Worm (Caenorhabditis elegans) whole organism, L3 larva: ENCODE measurements around the gene daf-12.

Source experiments
- R02D3.7 ChIP-seq: fragments of 150-350 bp; optimal IDR thresholded peaks from 2 replicates; lab custom pipeline; 2014; ENCODE audit warnings: missing biosample characterization, missing genetic modification characterization
- ZK546.5 ChIP-seq: sonication (generic microtip); optimal IDR thresholded peaks from 2 replicates; lab custom pipeline; 2017; ENCODE audit warnings: missing biosample characterization, missing genetic modification characterization
- aly-2 ChIP-seq: fragments of 150-350 bp; optimal IDR thresholded peaks from 2 replicates; lab custom pipeline; 2014; ENCODE audit warnings: missing biosample characterization, missing genetic modification characterization
- ama-1 ChIP-seq: fragments of 150-350 bp; optimal IDR thresholded peaks from 2 replicates; lab custom pipeline; 2018
- ceh-16 ChIP-seq: sonication (generic microtip); optimal IDR thresholded peaks from 2 replicates; lab custom pipeline; 2017; ENCODE audit warnings: missing biosample characterization, missing genetic modification characterization
- ceh-82 ChIP-seq: fragments of 150-350 bp; optimal IDR thresholded peaks from 2 replicates; lab custom pipeline; 2014; ENCODE audit warnings: missing biosample characterization, missing genetic modification characterization
- egl-27 ChIP-seq: sonication (generic microtip); optimal IDR thresholded peaks from 4 replicates; lab custom pipeline; 2017; ENCODE audit warnings: missing biosample characterization, missing genetic modification reagents, missing genetic modification characterization
- egl-5 ChIP-seq: fragments of 150-350 bp; optimal IDR thresholded peaks from 2 replicates; lab custom pipeline; 2017; ENCODE audit warnings: missing biosample characterization, missing genetic modification reagents, missing genetic modification characterization, inconsistent platforms
- elt-1 ChIP-seq: fragments of 150-350 bp; optimal IDR thresholded peaks from 2 replicates; lab custom pipeline; 2014; ENCODE audit warnings: missing biosample characterization, missing genetic modification characterization
- elt-2 ChIP-seq: sonication (generic microtip); optimal IDR thresholded peaks from 2 replicates; lab custom pipeline; 2016; ENCODE audit warnings: missing genetic modification reagents, mild to moderate bottlenecking, missing genetic modification characterization, missing compliant biosample characterization
- elt-3 ChIP-seq, 3 experiments: fragments of 150-350 bp in 1 of 3; sonication (generic microtip) in 2 of 3; optimal IDR thresholded peaks; 2 replicates in 2 of 3; 4 replicates in 1 of 3; lab custom pipeline; 2014 to 2017; ENCODE audit warnings: missing biosample characterization in 3 of 3, missing genetic modification characterization in 3 of 3
- eor-1 ChIP-seq, 2 experiments: fragments of 150-350 bp; optimal IDR thresholded peaks; 2 replicates each; lab custom pipeline; 2014 to 2018; ENCODE audit warnings: missing biosample characterization in 2 of 2, missing genetic modification characterization in 2 of 2
- fkh-10 ChIP-seq: sonication (generic microtip); optimal IDR thresholded peaks from 2 replicates; lab custom pipeline; 2017; ENCODE audit warnings: missing biosample characterization, missing genetic modification reagents, missing genetic modification characterization
- fkh-2 ChIP-seq: fragments of 150-350 bp; optimal IDR thresholded peaks from 2 replicates; lab custom pipeline; 2014; ENCODE audit warnings: missing biosample characterization, missing genetic modification reagents, missing genetic modification characterization
- fos-1 ChIP-seq: fragments of 150-350 bp; optimal IDR thresholded peaks from 2 replicates; lab custom pipeline; 2014; ENCODE audit warnings: missing biosample characterization, missing genetic modification characterization
- hmg-11 ChIP-seq: sonication (generic microtip); optimal IDR thresholded peaks from 2 replicates; lab custom pipeline; 2016; ENCODE audit warnings: missing genetic modification characterization, missing compliant biosample characterization
- jun-1 ChIP-seq: fragments of 150-350 bp; optimal IDR thresholded peaks from 2 replicates; lab custom pipeline; 2014; ENCODE audit warnings: missing biosample characterization, missing genetic modification reagents, missing genetic modification characterization
- lin-15B ChIP-seq: fragments of 150-350 bp; optimal IDR thresholded peaks from 2 replicates; lab custom pipeline; 2014; ENCODE audit warnings: missing biosample characterization, missing genetic modification characterization
- lin-39 ChIP-seq: fragments of 150-350 bp; optimal IDR thresholded peaks from 2 replicates; lab custom pipeline; 2018; ENCODE audit warnings: missing biosample characterization, missing genetic modification reagents, missing genetic modification characterization
- lsy-12 ChIP-seq: sonication (generic microtip); optimal IDR thresholded peaks from 2 replicates; lab custom pipeline; 2016; ENCODE audit warnings: mild to moderate bottlenecking, missing genetic modification characterization, missing compliant biosample characterization
- mdl-1 ChIP-seq: fragments of 150-350 bp; optimal IDR thresholded peaks from 2 replicates; lab custom pipeline; 2014; ENCODE audit warnings: missing biosample characterization, missing genetic modification characterization
- mml-1 ChIP-seq: fragments of 150-350 bp; sonication (generic microtip); optimal IDR thresholded peaks from 3 replicates; lab custom pipeline; 2014; ENCODE audit warnings: missing biosample characterization, missing genetic modification characterization
- nfya-1 ChIP-seq: sonication (generic microtip); optimal IDR thresholded peaks from 2 replicates; lab custom pipeline; 2017; ENCODE audit warnings: missing genetic modification characterization, mild to moderate bottlenecking, missing compliant biosample characterization, antibody characterized with exemption, moderate library complexity; ENCODE audit not compliant: insufficient read depth
- nhr-11 ChIP-seq: fragments of 150-350 bp; optimal IDR thresholded peaks from 2 replicates; lab custom pipeline; 2014; ENCODE audit warnings: missing biosample characterization, missing genetic modification characterization
- nhr-12 ChIP-seq: fragments of 150-350 bp; optimal IDR thresholded peaks from 2 replicates; lab custom pipeline; 2014; ENCODE audit warnings: missing biosample characterization, missing genetic modification characterization
- nhr-23 ChIP-seq: fragments of 150-350 bp; optimal IDR thresholded peaks from 2 replicates; lab custom pipeline; 2014; ENCODE audit warnings: missing biosample characterization, missing genetic modification reagents, missing genetic modification characterization
- nhr-28 ChIP-seq: fragments of 150-350 bp; optimal IDR thresholded peaks from 2 replicates; lab custom pipeline; 2014; ENCODE audit warnings: missing biosample characterization, missing genetic modification characterization
- nhr-67 ChIP-seq: fragments of 150-350 bp; optimal IDR thresholded peaks from 2 replicates; lab custom pipeline; 2014; ENCODE audit warnings: missing biosample characterization, missing genetic modification characterization
- nhr-77 ChIP-seq: fragments of 150-350 bp; optimal IDR thresholded peaks from 2 replicates; lab custom pipeline; 2014; ENCODE audit warnings: missing biosample characterization, missing genetic modification characterization
- pha-4 ChIP-seq: fragments of 150-350 bp; optimal IDR thresholded peaks from 2 replicates; lab custom pipeline; 2014; ENCODE audit warnings: missing biosample characterization, missing genetic modification reagents, missing genetic modification characterization
- sea-2 ChIP-seq: fragments of 150-350 bp; sonication (generic microtip); optimal IDR thresholded peaks from 4 replicates; lab custom pipeline; 2014; ENCODE audit warnings: missing biosample characterization, missing genetic modification reagents, missing genetic modification characterization
- skn-1 ChIP-seq: fragments of 150-350 bp; optimal IDR thresholded peaks from 2 replicates; lab custom pipeline; 2014; ENCODE audit warnings: missing biosample characterization, missing genetic modification characterization
- snpc-4 ChIP-seq: fragments of 150-350 bp; optimal IDR thresholded peaks from 2 replicates; lab custom pipeline; 2014; ENCODE audit warnings: missing biosample characterization, missing genetic modification characterization
- tbx-2 ChIP-seq: sonication (generic microtip); optimal IDR thresholded peaks from 2 replicates; lab custom pipeline; 2016; ENCODE audit warnings: mild to moderate bottlenecking, missing genetic modification characterization, missing compliant biosample characterization
- unc-39 ChIP-seq: sonication (generic microtip); optimal IDR thresholded peaks from 4 replicates; lab custom pipeline; 2017; ENCODE audit warnings: missing biosample characterization, missing genetic modification characterization
- unc-62 ChIP-seq: fragments of 150-350 bp; sonication (generic microtip); optimal IDR thresholded peaks from 4 replicates; lab custom pipeline; 2014; ENCODE audit warnings: missing biosample characterization, missing genetic modification reagents, missing genetic modification characterization
- ztf-11 ChIP-seq: fragments of 150-350 bp; optimal IDR thresholded peaks from 2 replicates; lab custom pipeline; 2014; ENCODE audit warnings: missing biosample characterization, missing genetic modification characterization

Gene daf-12

ce11 chrX:10616041-10616440 lies 19.7 kb upstream of the daf-12 start:
- TF ChIP-seq nhr-28 (tag; lab: Kevin White, UChicago) = no peak
- TF ChIP-seq ztf-11 (tag; lab: Kevin White, UChicago) = no peak
- no peak for TF ChIP-seq mml-1 (tag; lab: Kevin White, UChicago)
- no peak for TF ChIP-seq elt-3 (tag; optimal IDR thresholded peaks at IDR 0.05; lab: Kevin White, UChicago)
- TF ChIP-seq elt-2 (tag; lab: Kevin White, UChicago) = no peak
- TF ChIP-seq pha-4 (tag; lab: Kevin White, UChicago) = peak; percentile 44
- no peak for TF ChIP-seq lsy-12
- peak; percentile 16 for TF ChIP-seq nfya-1 (tag; lab: Kevin White, UChicago)

ce11 chrX:10617815-10618214 lies 17.9 kb upstream of the daf-12 start:
- peak; percentile 58 for TF ChIP-seq elt-2 (tag; lab: Kevin White, UChicago)
- TF ChIP-seq hmg-11 = no peak

ce11 chrX:10618619-10619130 lies 17.0 kb upstream of the daf-12 start:
- TF ChIP-seq mdl-1 = no peak
- TF ChIP-seq pha-4 (tag; lab: Kevin White, UChicago) = peak; percentile 78

ce11 chrX:10619554-10620199 lies 16.0 kb upstream of the daf-12 start:
- TF ChIP-seq unc-39 (tag; lab: Kevin White, UChicago) (no peak), nhr-28 (tag; lab: Kevin White, UChicago) (no peak), fkh-2 (no peak), mdl-1 (no peak), elt-2 (tag; lab: Kevin White, UChicago) (no peak), eor-1 (tag; optimal IDR thresholded peaks at IDR 0.05; lab: Kevin White, UChicago) (no peak), hmg-11 (no peak), ama-1 (lab: Kevin White, UChicago) (no peak), nhr-11 (tag; lab: Kevin White, UChicago) (no peak), ZK546.5 (tag; lab: Kevin White, UChicago) (no peak), lsy-12 (no peak), skn-1 (tag; lab: Kevin White, UChicago) (no peak), R02D3.7 (tag; lab: Kevin White, UChicago) (no peak), fos-1 (no peak), ceh-82 (tag; lab: Kevin White, UChicago) (no peak), ceh-16 (tag; lab: Kevin White, UChicago) (no peak), fkh-10 (GFP tag; lab: Kevin White, UChicago) (no peak)

ce11 chrX:10622607-10623006 lies 13.1 kb upstream of the daf-12 start:
- TF ChIP-seq jun-1 (tag; lab: Kevin White, UChicago) = no peak
- TF ChIP-seq snpc-4 = no peak
- no peak for TF ChIP-seq egl-27 (tag; lab: Kevin White, UChicago)
- no peak for TF ChIP-seq nhr-11 (tag; lab: Kevin White, UChicago)

ce11 chrX:10623119-10623518 lies 12.6 kb upstream of the daf-12 start:
- TF ChIP-seq unc-39 (tag; lab: Kevin White, UChicago) = no peak
- TF ChIP-seq mdl-1 = no peak
- TF ChIP-seq ama-1 (lab: Kevin White, UChicago) = no peak
- TF ChIP-seq lin-15B (tag; lab: Kevin White, UChicago) = no peak
- TF ChIP-seq hmg-11 = peak; percentile 46
- no peak for TF ChIP-seq sea-2 (GFP tag; lab: Kevin White, UChicago)
- TF ChIP-seq elt-2 (tag; lab: Kevin White, UChicago) = no peak
- no peak for TF ChIP-seq egl-27 (tag; lab: Kevin White, UChicago)
- no peak for TF ChIP-seq lsy-12
- no peak for TF ChIP-seq fos-1
- TF ChIP-seq nhr-23 (tag; lab: Kevin White, UChicago) = peak; percentile 44
- peak; percentile 18 for TF ChIP-seq nfya-1 (tag; lab: Kevin White, UChicago)

ce11 chrX:10624157-10624623 lies 11.5 kb upstream of the daf-12 start, which contains the start of gene abl-1:
Gene abl-1, minus strand, starts transcription at chrX:10624207.
- TF ChIP-seq egl-5 (tag; lab: Kevin White, UChicago) (no peak), nhr-28 (tag; lab: Kevin White, UChicago) (no peak), egl-27 (tag; lab: Kevin White, UChicago) (no peak), mdl-1 (no peak), nhr-67 (no peak), pha-4 (tag; lab: Kevin White, UChicago) (peak; percentile 63), snpc-4 (no peak), nhr-77 (tag; lab: Kevin White, UChicago) (no peak), hmg-11 (peak; percentile 19), nhr-23 (tag; lab: Kevin White, UChicago) (peak; percentile 17), eor-1 (tag; optimal IDR thresholded peaks at IDR 0.05; lab: Kevin White, UChicago) (no peak), R02D3.7 (tag; lab: Kevin White, UChicago) (no peak), aly-2 (tag; lab: Kevin White, UChicago) (no peak), jun-1 (tag; lab: Kevin White, UChicago) (no peak), nhr-12 (tag; lab: Kevin White, UChicago) (no peak), elt-1 (tag; lab: Kevin White, UChicago) (no peak), fkh-2 (no peak), ama-1 (lab: Kevin White, UChicago) (no peak), unc-62 (GFP tag; lab: Kevin White, UChicago) (no peak), lin-39 (tag; lab: Kevin White, UChicago) (peak; percentile 9), tbx-2 (tag; lab: Kevin White, UChicago) (no peak), sea-2 (GFP tag; lab: Kevin White, UChicago) (no peak)
